Fruit fly (Drosophila melanogaster): Measurements from ENCODE around the gene qless.

Gene qless

dm6 chr3R:31197142-31197994 lies 55.0 kb downstream of the qless start (continued):
- TF ChIP-seq Blimp-1 (GFP tag; optimal IDR thresholded peaks at IDR 0.05) (no peak), CG4318 (GFP tag; optimal IDR thresholded peaks at IDR 0.05) (no peak), CG6808 (GFP tag; optimal IDR thresholded peaks at IDR 0.05) (no peak), achi (GFP tag; optimal IDR thresholded peaks at IDR 0.05) (no peak), vri (GFP tag; optimal IDR thresholded peaks at IDR 0.05) (peak; percentile 46), CG1621 (tag; optimal IDR thresholded peaks at IDR 0.05) (no peak), fkh (GFP tag; optimal IDR thresholded peaks at IDR 0.05) (no peak), svp (GFP tag) (peak; percentile 95), CG11762 (GFP tag; optimal IDR thresholded peaks at IDR 0.05; ENCODE audit: insufficient read depth) (no peak), Ets21C (GFP tag; optimal IDR thresholded peaks at IDR 0.05) (no peak), CG10631 (GFP tag; optimal IDR thresholded peaks at IDR 0.05) (no peak), Sox14 (GFP tag; optimal IDR thresholded peaks at IDR 0.05) (peak; percentile 3), CG6163 (GFP tag; IDR thresholded peaks at IDR 0.05) (peak; percentile 31; the same call in 2 of the 3 replicates), Lpt (GFP tag; optimal IDR thresholded peaks at IDR 0.05) (no peak), Hr39 (GFP tag; optimal IDR thresholded peaks at IDR 0.05) (peak; percentile 47), Smox (GFP tag; optimal IDR thresholded peaks at IDR 0.05) (peak; percentile 29), Sox15 (GFP tag; optimal IDR thresholded peaks at IDR 0.05) (no peak)

DNA sequence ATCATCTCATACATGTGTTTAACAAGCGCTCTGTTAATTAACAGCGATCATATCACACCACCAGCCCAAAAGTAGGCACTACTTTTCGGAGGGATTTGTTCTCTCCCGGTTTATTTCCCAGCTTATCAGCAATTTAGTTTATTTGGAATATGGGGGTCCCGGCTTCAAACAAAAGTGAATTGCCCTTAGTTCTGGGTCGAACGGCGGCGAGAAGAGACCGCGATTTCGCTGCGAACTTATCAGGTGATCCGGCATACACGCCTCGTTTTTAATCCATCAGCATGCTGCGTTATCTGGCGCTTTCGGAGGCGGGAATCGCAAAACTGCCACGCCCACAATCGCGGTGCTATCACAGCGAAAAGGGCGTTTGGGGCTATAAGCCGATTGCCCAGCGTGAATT lies 55.7 kb downstream of the qless start, which contains the start of gene CG1544:
Gene CG1544 (plus strand): TSS at position 186 of the 400 bp plus-strand sequence.
- TF ChIP-seq fkh (GFP tag; optimal IDR thresholded peaks at IDR 0.05) (peak; percentile 10), Eip78C (GFP tag) (peak; percentile 51), spab (GFP tag; optimal IDR thresholded peaks at IDR 0.05) (no peak), svp (GFP tag) (no peak), Gug (GFP tag; IDR thresholded peaks at IDR 0.05) (0 out of 2 replicates have a peak, but pooled peaks have one; percentile 31), Hr38 (GFP tag; optimal IDR thresholded peaks at IDR 0.05) (no peak), CG10669 (GFP tag; optimal IDR thresholded peaks at IDR 0.05) (no peak), Blimp-1 (GFP tag; optimal IDR thresholded peaks at IDR 0.05) (peak; percentile 3), CG34406 (GFP tag; optimal IDR thresholded peaks at IDR 0.05) (no peak)

dm6 chr3R:31195695-31196113 lies 56.7 kb downstream of the qless start, which contains the start of gene mesh:
TSS of gene mesh (minus strand) at chr3R:31195762.
- TF ChIP-seq CG6163 (GFP tag; IDR thresholded peaks at IDR 0.05) (no peak), Sox102F (GFP tag; optimal IDR thresholded peaks at IDR 0.05) (no peak), CG6854 (GFP tag; optimal IDR thresholded peaks at IDR 0.05) (no peak), fkh (GFP tag; optimal IDR thresholded peaks at IDR 0.05) (peak; percentile 67), Sox14 (GFP tag; optimal IDR thresholded peaks at IDR 0.05) (no peak), Gug (GFP tag; IDR thresholded peaks at IDR 0.05) (no peak), Eip93F (GFP tag; optimal IDR thresholded peaks at IDR 0.05) (peak; percentile 61), Smox (GFP tag; optimal IDR thresholded peaks at IDR 0.05) (no peak), Blimp-1 (GFP tag; optimal IDR thresholded peaks at IDR 0.05) (no peak), vri (GFP tag; optimal IDR thresholded peaks at IDR 0.05) (peak; percentile 89), lz (GFP tag; optimal IDR thresholded peaks at IDR 0.05) (no peak)

- TF ChIP-seq vri (GFP tag; optimal IDR thresholded peaks at IDR 0.05), result peak; percentile 63
- TF ChIP-seq Hr38 (GFP tag; optimal IDR thresholded peaks at IDR 0.05), result no peak
- TF ChIP-seq Hr4 (GFP tag; optimal IDR thresholded peaks at IDR 0.05), result no peak
- TF ChIP-seq fd85E (GFP tag; optimal IDR thresholded peaks at IDR 0.05), result no peak
- TF ChIP-seq CG3032 (tag; optimal IDR thresholded peaks at IDR 0.05), result no peak
- TF ChIP-seq Eip78C (GFP tag), result peak; percentile 18
- no peak for TF ChIP-seq Gug (GFP tag; IDR thresholded peaks at IDR 0.05)
- no peak for TF ChIP-seq Eip75B (GFP tag; optimal IDR thresholded peaks at IDR 0.05)
- TF ChIP-seq lz (GFP tag; optimal IDR thresholded peaks at IDR 0.05), result no peak
- no peak for TF ChIP-seq CG8319 (GFP tag; optimal IDR thresholded peaks at IDR 0.05)
- no peak for TF ChIP-seq ss (GFP tag; optimal IDR thresholded peaks at IDR 0.05)
- TF ChIP-seq OdsH (GFP tag; optimal IDR thresholded peaks at IDR 0.05), result no peak
- TF ChIP-seq CG6163 (GFP tag; IDR thresholded peaks at IDR 0.05), result no peak
- no peak for TF ChIP-seq Hr39 (GFP tag; optimal IDR thresholded peaks at IDR 0.05)
- TF ChIP-seq Eip93F (GFP tag; optimal IDR thresholded peaks at IDR 0.05), result peak; percentile 16
- peak; percentile 67 for TF ChIP-seq fkh (GFP tag; optimal IDR thresholded peaks at IDR 0.05)
- no peak for TF ChIP-seq Lpt (GFP tag; optimal IDR thresholded peaks at IDR 0.05)
Measured at dm6 chr3R:31194627-31195026, 57.8 kb downstream of the qless start.
